Worm (Caenorhabditis elegans) whole organism, mixed stage, embryonic: ENCODE data around the gene F15A4.2.

Source experiments
- blmp-1 ChIP-seq: fragments of 150-350 bp; optimal IDR thresholded peaks from 2 replicates; lab custom pipeline; 2014; ENCODE audit warnings: missing biosample characterization, missing genetic modification characterization
- lin-13 ChIP-seq: fragments of 150-350 bp; optimal IDR thresholded peaks from 2 replicates; lab custom pipeline; 2014; ENCODE audit warnings: missing biosample characterization, missing genetic modification characterization
- nhr-237 ChIP-seq: fragments of 150-350 bp; optimal IDR thresholded peaks from 2 replicates; lab custom pipeline; 2014; ENCODE audit warnings: missing biosample characterization, missing genetic modification characterization
- sptf-1 ChIP-seq: sonication (generic microtip); optimal IDR thresholded peaks from 2 replicates; lab custom pipeline; 2017; ENCODE audit warnings: mild to moderate bottlenecking, missing genetic modification characterization, moderate library complexity, missing compliant biosample characterization
- unc-39 ChIP-seq: fragments of 150-350 bp; optimal IDR thresholded peaks from 2 replicates; lab custom pipeline; 2014; ENCODE audit warnings: missing biosample characterization, missing genetic modification characterization
- zip-8 ChIP-seq: fragments of 150-350 bp; optimal IDR thresholded peaks from 2 replicates; lab custom pipeline; 2014; ENCODE audit warnings: missing biosample characterization, missing genetic modification characterization

DNA sequence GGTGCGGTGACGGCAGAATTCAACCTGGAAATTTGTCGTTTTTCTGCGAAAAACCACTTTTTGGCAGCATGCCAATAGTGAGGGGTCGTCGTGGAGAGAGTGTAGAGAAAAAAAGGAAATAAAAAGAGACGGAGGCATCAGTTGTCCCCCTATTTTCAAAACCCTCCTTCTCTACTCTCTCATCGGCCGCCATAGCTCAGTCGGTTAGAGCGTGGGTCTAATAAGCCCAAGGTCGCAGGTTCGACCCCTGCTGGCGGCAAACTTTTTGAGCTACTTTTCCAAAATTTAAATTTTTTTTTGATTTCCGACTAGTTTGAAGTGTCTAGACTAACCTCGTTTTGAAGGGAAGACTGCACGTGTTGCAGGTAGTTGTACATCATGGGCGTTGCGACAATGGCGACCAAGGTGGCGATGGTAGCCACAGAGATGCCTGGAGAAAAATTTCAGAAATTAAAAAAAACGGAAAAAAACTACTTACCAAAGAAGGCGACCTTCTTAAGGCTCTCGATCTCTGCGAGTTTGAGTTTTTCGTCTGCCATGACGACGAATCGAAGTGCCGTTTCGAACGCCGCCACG, 32.3 kb downstream of the F15A4.2 start, which contains the start of gene col-85:
- TF ChIP-seq zip-8 = no peak
- TF ChIP-seq unc-39 (tag; lab: Kevin White, UChicago) = peak; percentile 50
- TF ChIP-seq lin-13 (tag; lab: Kevin White, UChicago) = peak; percentile 15
- TF ChIP-seq nhr-237 (tag; lab: Kevin White, UChicago) = peak; percentile 45
- TF ChIP-seq blmp-1 (tag; lab: Kevin White, UChicago) = no peak
- TF ChIP-seq sptf-1 = peak; percentile 97
